Fruit fly (Drosophila melanogaster) whole organism, prepupa: ENCODE results near the gene CG43098.
A peak's percentile ranks its signal among the peaks of the same experiment; 100 is the strongest.

Experiments
- CG11294 ChIP-seq: fragments of 200-800 bp; sonication (Bioruptor generic); IDR thresholded peaks from 2 replicates; pipeline ENCODE4 v1.3.6; 2022; ENCODE audit warnings: missing biosample characterization, missing genetic modification characterization
- CG11762 ChIP-seq: fragments of 200-800 bp; sonication (Bioruptor generic); optimal IDR thresholded peaks from 3 replicates; lab custom pipeline; 2016; ENCODE audit warnings: missing biosample characterization, missing genetic modification characterization; ENCODE audit not compliant: insufficient read depth
- CG15336 ChIP-seq: fragments of 200-800 bp; sonication (Bioruptor generic); IDR thresholded peaks from 2 replicates; pipeline ENCODE4 v1.3.6; 2022; ENCODE audit warnings: missing biosample characterization, missing genetic modification characterization
- CG16779 ChIP-seq: fragments of 200-800 bp; sonication (Bioruptor generic); optimal IDR thresholded peaks from 3 replicates; lab custom pipeline; 2017; ENCODE audit warnings: missing biosample characterization, mild to moderate bottlenecking, missing genetic modification characterization
- CG9139 ChIP-seq: fragments of 200-800 bp; sonication (Bioruptor generic); optimal IDR thresholded peaks from 3 replicates; lab custom pipeline; 2017; ENCODE audit warnings: missing biosample characterization, mild to moderate bottlenecking, missing genetic modification characterization
- Ets96B ChIP-seq: fragments of 200-800 bp; optimal IDR thresholded peaks from 2 replicates; lab custom pipeline; 2019; ENCODE audit warnings: missing biosample characterization, mild to moderate bottlenecking, missing genetic modification characterization, moderate library complexity
- Hr39 ChIP-seq: fragments of 200-800 bp; sonication (Bioruptor generic); optimal IDR thresholded peaks from 2 replicates; lab custom pipeline; 2016; ENCODE audit warnings: missing biosample characterization, missing genetic modification characterization
- Lpt ChIP-seq: fragments of 200-800 bp; sonication (Bioruptor generic); optimal IDR thresholded peaks from 3 replicates; lab custom pipeline; 2016; ENCODE audit warnings: missing biosample characterization, missing genetic modification characterization
- Met ChIP-seq: fragments of 200-800 bp; sonication (Bioruptor generic); optimal IDR thresholded peaks from 3 replicates; lab custom pipeline; 2016; ENCODE audit warnings: missing biosample characterization, missing genetic modification characterization
- Smox ChIP-seq: fragments of 200-800 bp; sonication (Bioruptor generic); optimal IDR thresholded peaks from 3 replicates; lab custom pipeline; 2016; ENCODE audit warnings: missing biosample characterization, missing genetic modification characterization

- no peak for TF ChIP-seq Ets96B
- no peak for TF ChIP-seq CG16779 (tag; lab: Kevin White, UChicago)
- TF ChIP-seq CG11762 (GFP tag; lab: Kevin White, UChicago), result no peak
- peak; percentile 47 for TF ChIP-seq Smox (GFP tag; lab: Kevin White, UChicago)
- TF ChIP-seq CG15336 (GFP tag; lab: Robert Waterston, UW), result no peak
- no peak for TF ChIP-seq CG9139 (GFP tag; lab: Kevin White, UChicago)
- no peak for TF ChIP-seq CG11294 (GFP tag; lab: Robert Waterston, UW)
- TF ChIP-seq Met (GFP tag; lab: Kevin White, UChicago), result peak; percentile 52
- TF ChIP-seq Hr39 (GFP tag; lab: Kevin White, UChicago), result peak; percentile 43
- no peak for TF ChIP-seq Lpt (GFP tag; lab: Kevin White, UChicago)
Observed at dm6 chr3L:3638587-3639312, 20.1 kb upstream of the CG43098 start.
